Fruit fly (Drosophila melanogaster): ENCODE measurements around the gene Glyp.

Gene Glyp

DNA sequence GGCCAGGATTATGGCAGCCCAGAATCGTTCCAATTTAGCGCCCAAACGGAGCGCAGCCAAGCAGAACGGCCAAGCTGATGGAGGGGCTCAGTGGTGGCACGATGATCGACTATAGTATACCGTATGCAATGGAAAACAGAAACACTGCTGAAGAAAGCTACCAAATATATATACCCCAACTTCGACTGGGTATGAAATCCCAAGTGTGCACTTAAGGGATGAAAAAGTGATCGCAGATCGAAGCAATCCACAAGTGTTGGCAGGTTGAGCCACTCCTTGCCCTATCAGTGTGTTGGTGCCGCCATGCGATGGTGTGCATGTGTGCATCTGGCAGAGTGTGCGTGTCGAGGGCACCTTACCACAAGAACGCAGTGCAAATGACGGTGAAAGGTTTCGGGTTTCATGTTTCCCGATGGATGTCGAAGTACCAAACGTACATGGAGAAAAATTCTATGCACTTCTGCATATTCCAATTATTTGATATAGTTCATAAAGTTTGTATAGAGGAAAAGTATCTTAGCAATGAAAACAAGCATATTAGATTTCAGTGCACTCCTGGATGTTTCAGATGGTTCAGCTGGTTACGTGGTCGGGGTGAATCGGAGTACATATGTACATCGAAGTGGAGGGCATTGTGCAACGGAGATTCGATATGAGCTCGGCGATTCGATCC is 51.5 kb downstream of the Glyp start:
- TF ChIP-seq CG7101 (tag; optimal IDR thresholded peaks at IDR 0.05): no peak
- no peak for TF ChIP-seq Crg-1 (GFP tag; optimal IDR thresholded peaks at IDR 0.05)
- no peak for TF ChIP-seq Mnt (GFP tag; optimal IDR thresholded peaks at IDR 0.05)
- TF ChIP-seq tj (GFP tag; optimal IDR thresholded peaks at IDR 0.05): no peak
- TF ChIP-seq cic (GFP tag; optimal IDR thresholded peaks at IDR 0.05): no peak
- no peak for TF ChIP-seq Clk (GFP tag; optimal IDR thresholded peaks at IDR 0.05)
- TF ChIP-seq CG7045 (GFP tag; optimal IDR thresholded peaks at IDR 0.05): no peak
- no peak for TF ChIP-seq CG14711 (tag; optimal IDR thresholded peaks at IDR 0.05)
- TF ChIP-seq CG33017 (tag; optimal IDR thresholded peaks at IDR 0.05): no peak
- no peak for TF ChIP-seq bab1 (GFP tag; optimal IDR thresholded peaks at IDR 0.05)
- TF ChIP-seq cnc (optimal IDR thresholded peaks at IDR 0.05): no peak
- TF ChIP-seq toe (GFP tag; optimal IDR thresholded peaks at IDR 0.05): no peak
- no peak for TF ChIP-seq pad (GFP tag; optimal IDR thresholded peaks at IDR 0.05)

DNA sequence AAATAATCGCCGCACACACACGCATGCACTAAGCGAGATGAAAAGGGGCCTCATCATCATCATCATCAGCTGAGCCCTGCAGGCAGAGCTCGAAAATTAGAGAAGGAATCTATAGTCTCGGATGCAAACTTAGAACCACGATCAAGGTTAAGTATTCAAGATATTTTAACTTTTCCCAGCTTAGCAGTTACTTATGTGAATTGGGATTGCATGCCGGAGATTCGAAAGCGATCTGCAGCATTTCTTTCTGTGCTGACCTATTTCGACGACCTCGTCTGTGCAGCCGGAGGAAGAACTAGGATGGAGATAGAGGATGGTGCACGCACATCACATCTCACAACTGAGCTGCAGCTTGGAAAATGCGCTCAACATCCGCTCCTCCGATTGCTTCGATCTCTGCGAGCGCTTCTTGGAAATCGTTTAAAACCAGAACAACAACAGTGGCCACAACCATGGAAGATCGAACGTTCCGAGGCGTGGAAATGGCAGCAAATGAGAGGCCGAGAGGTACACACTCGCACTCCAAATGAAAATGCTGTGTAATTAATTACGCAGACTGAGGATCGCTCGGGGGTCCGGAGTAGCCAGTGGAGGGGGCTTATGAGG is 52.2 kb downstream of the Glyp start:
- no peak for TF ChIP-seq CG7045 (GFP tag; optimal IDR thresholded peaks at IDR 0.05)
- TF ChIP-seq CG33017 (tag; optimal IDR thresholded peaks at IDR 0.05): no peak
- TF ChIP-seq Hr96 (GFP tag; optimal IDR thresholded peaks at IDR 0.05): no peak
- TF ChIP-seq Crg-1 (GFP tag; optimal IDR thresholded peaks at IDR 0.05): no peak
- no peak for TF ChIP-seq CG14711 (tag; optimal IDR thresholded peaks at IDR 0.05)
- no peak for TF ChIP-seq pad (GFP tag; optimal IDR thresholded peaks at IDR 0.05)
- no peak for TF ChIP-seq CG1620 (GFP tag; optimal IDR thresholded peaks at IDR 0.05)
- no peak for TF ChIP-seq cic (GFP tag; optimal IDR thresholded peaks at IDR 0.05)

DNA sequence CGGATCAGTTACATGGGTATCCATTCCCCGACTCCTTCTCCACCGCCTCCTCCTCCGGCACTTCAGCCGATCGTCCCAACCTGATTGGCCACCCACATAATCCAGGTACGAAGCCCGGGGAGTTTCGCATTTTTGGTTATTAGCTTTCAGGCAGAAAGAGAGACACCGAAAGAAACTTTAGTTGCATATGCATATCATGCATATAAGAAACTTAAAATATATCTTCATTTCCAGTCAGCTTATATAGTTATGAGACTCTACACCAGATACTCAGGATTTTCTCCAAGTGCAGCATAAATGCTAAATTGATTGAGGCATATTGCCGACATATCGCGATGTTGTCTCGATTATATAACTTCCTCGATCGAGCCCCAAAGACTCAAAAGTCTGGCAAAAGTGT is 53.5 kb downstream of the Glyp start:
- TF ChIP-seq Crg-1 (GFP tag; optimal IDR thresholded peaks at IDR 0.05) (no peak), cnc (optimal IDR thresholded peaks at IDR 0.05) (no peak), CG1620 (GFP tag; optimal IDR thresholded peaks at IDR 0.05) (no peak), cic (GFP tag; optimal IDR thresholded peaks at IDR 0.05) (no peak), Clk (GFP tag; optimal IDR thresholded peaks at IDR 0.05) (no peak), tj (GFP tag; optimal IDR thresholded peaks at IDR 0.05) (no peak), CG14711 (tag; optimal IDR thresholded peaks at IDR 0.05) (no peak), CG11617 (GFP tag; optimal IDR thresholded peaks at IDR 0.05) (no peak), kay (GFP tag; ENCODE audit: borderline replicate concordance) (no peak)

DNA sequence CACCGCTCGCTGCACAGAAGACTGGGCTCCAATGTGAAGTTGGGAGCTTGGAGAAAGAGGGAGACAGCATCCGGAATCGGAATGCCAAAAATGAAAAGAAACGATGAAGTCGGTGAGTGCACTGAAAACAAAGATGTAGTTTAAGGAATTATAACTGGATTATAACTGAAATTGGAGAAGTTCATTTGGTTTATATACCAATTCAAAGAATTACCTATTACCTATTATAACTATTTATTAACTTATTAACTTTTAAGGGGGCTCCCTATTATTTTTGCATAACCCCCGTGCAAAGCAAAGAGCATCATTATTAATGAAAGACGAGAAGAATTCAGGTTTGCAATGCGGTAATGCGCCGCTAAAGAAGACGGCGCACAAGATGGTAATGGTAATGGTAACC is 54.0 kb downstream of the Glyp start:
- TF ChIP-seq tj (GFP tag; optimal IDR thresholded peaks at IDR 0.05): no peak
- TF ChIP-seq CG1620 (GFP tag; optimal IDR thresholded peaks at IDR 0.05): no peak
- no peak for TF ChIP-seq Clk (GFP tag; optimal IDR thresholded peaks at IDR 0.05)
- TF ChIP-seq Mnt (GFP tag; optimal IDR thresholded peaks at IDR 0.05): no peak
- TF ChIP-seq pad (GFP tag; optimal IDR thresholded peaks at IDR 0.05): no peak
- TF ChIP-seq CG12768 (GFP tag; optimal IDR thresholded peaks at IDR 0.05): no peak
- TF ChIP-seq CG11617 (GFP tag; optimal IDR thresholded peaks at IDR 0.05): no peak
- no peak for TF ChIP-seq bab1 (GFP tag; optimal IDR thresholded peaks at IDR 0.05)
- TF ChIP-seq kay (GFP tag; ENCODE audit: borderline replicate concordance): no peak
- no peak for TF ChIP-seq ovo (GFP tag; optimal IDR thresholded peaks at IDR 0.05)
- TF ChIP-seq CG5204 (GFP tag; optimal IDR thresholded peaks at IDR 0.05): no peak
- TF ChIP-seq CG7045 (GFP tag; optimal IDR thresholded peaks at IDR 0.05): no peak
- no peak for TF ChIP-seq Crg-1 (GFP tag; optimal IDR thresholded peaks at IDR 0.05)

DNA sequence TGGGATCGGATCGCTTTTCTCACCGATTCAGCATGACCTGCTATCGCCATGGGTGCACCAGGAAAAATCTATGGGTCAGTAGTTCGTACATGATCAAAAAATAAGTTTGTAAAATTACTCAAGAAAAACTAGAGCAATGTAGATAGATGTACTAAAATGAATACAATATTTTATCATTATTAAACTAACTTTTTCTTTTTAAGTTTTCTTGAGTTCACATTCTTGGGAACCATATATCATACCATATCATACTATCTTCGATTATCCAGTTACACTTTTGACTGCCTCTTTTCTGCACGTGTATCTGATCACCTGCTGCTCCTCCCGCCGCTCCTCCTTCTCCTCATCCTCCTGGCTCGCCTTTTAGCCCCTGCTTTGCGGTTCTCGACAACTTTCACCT is 54.8 kb downstream of the Glyp start:
- TF ChIP-seq CG33017 (tag; optimal IDR thresholded peaks at IDR 0.05): no peak
- no peak for TF ChIP-seq Hr96 (GFP tag; optimal IDR thresholded peaks at IDR 0.05)
- no peak for TF ChIP-seq CG12768 (GFP tag; optimal IDR thresholded peaks at IDR 0.05)
- TF ChIP-seq CG11617 (GFP tag; optimal IDR thresholded peaks at IDR 0.05): no peak
- no peak for TF ChIP-seq Mnt (GFP tag; optimal IDR thresholded peaks at IDR 0.05)
- no peak for TF ChIP-seq Crg-1 (GFP tag; optimal IDR thresholded peaks at IDR 0.05)
- no peak for TF ChIP-seq Clk (GFP tag; optimal IDR thresholded peaks at IDR 0.05)
- no peak for TF ChIP-seq CG14711 (tag; optimal IDR thresholded peaks at IDR 0.05)
- no peak for TF ChIP-seq pad (GFP tag; optimal IDR thresholded peaks at IDR 0.05)
- TF ChIP-seq CG7101 (tag; optimal IDR thresholded peaks at IDR 0.05): no peak
- no peak for TF ChIP-seq ovo (GFP tag; optimal IDR thresholded peaks at IDR 0.05)
- no peak for TF ChIP-seq CG7045 (GFP tag; optimal IDR thresholded peaks at IDR 0.05)
- no peak for TF ChIP-seq toe (GFP tag; optimal IDR thresholded peaks at IDR 0.05)
